Worm (Caenorhabditis elegans) whole organism, L4 larva: ENCODE data around the gene mnr-1.

ENCODE experiments used
- R02D3.7 ChIP-seq: fragments of 150-350 bp; sonication (generic microtip); optimal IDR thresholded peaks from 3 replicates; lab custom pipeline; 2014; ENCODE audit warnings: missing biosample characterization, missing genetic modification characterization
- madf-5 ChIP-seq, 2 experiments: fragments of 200-800 bp; sonication (Bioruptor generic); IDR thresholded peaks; 2 replicates each; pipeline ENCODE4 v1.3.6; 2022; ENCODE audit warnings: missing compliant biosample characterization in 2 of 2, missing genetic modification characterization in 2 of 2

DNA sequence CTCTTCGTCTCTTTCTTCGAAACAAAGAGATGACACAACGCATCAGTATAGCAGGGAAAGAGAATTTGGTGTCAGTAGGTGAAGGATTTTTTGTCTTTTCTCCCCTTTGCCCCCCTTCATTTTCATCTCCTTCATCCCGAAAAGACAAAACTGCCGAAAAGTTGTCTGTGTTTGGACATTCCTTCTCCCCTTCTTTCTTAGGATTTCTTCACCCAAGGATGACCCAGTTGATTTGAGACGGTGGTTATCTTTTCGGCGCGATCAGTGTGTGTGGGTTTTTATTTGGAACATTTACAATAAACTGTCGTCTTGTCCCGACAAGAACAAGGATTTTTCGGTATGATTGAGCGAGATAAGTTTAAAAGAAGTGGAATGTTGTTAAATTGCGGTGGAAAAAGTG, 8.0 kb downstream of the mnr-1 start:
- TF ChIP-seq madf-5 (GFP tag; IDR thresholded peaks at IDR 0.05; lab: Robert Waterston, UW) (no peak), R02D3.7 (tag; lab: Kevin White, UChicago) (no peak)
